Worm (Caenorhabditis elegans) whole organism, late embryonic: Measurements from ENCODE around the gene scrm-7.
"Not testable (repeated sequence)": the region's sequence is repeated elsewhere in the genome, so short reads cannot be mapped to it uniquely, and the experiment has no call there.

Experiments used
- C08G9.2 ChIP-seq: sonication (generic microtip); optimal IDR thresholded peaks from 2 replicates; lab custom pipeline; 2016; ENCODE audit warnings: mild to moderate bottlenecking, missing genetic modification characterization, moderate library complexity, missing compliant biosample characterization
- C38D4.7 ChIP-seq: fragments of 200-800 bp; sonication (Bioruptor generic); optimal IDR thresholded peaks from 2 replicates; lab custom pipeline; 2018; ENCODE audit warnings: mild to moderate bottlenecking, missing genetic modification characterization, moderate library complexity, missing compliant biosample characterization
- F13H6.1 ChIP-seq: sonication (generic microtip); optimal IDR thresholded peaks from 2 replicates; lab custom pipeline; 2016; ENCODE audit warnings: missing genetic modification characterization, missing compliant biosample characterization
- K02D7.2 ChIP-seq: sonication (generic microtip); optimal IDR thresholded peaks from 2 replicates; lab custom pipeline; 2017; ENCODE audit warnings: mild to moderate bottlenecking, missing genetic modification characterization, missing compliant biosample characterization
- K09A11.1 ChIP-seq: sonication (generic microtip); optimal IDR thresholded peaks from 2 replicates; lab custom pipeline; 2017; ENCODE audit warnings: antibody characterized with exemption, mild to moderate bottlenecking, missing genetic modification characterization, missing compliant biosample characterization; ENCODE audit not compliant: insufficient read depth
- Y22D7AL.16 ChIP-seq: sonication (generic microtip); optimal IDR thresholded peaks from 2 replicates; lab custom pipeline; 2016; ENCODE audit warnings: missing genetic modification characterization, missing compliant biosample characterization
- ahr-1 ChIP-seq: sonication (generic microtip); optimal IDR thresholded peaks from 2 replicates; lab custom pipeline; 2016; ENCODE audit warnings: missing genetic modification characterization, missing compliant biosample characterization
- ceh-14 ChIP-seq: sonication (generic microtip); optimal IDR thresholded peaks from 2 replicates; lab custom pipeline; 2016; ENCODE audit warnings: missing genotype, missing genetic modification characterization, missing compliant biosample characterization
- ceh-18 ChIP-seq: sonication (generic microtip); optimal IDR thresholded peaks from 2 replicates; lab custom pipeline; 2016; ENCODE audit warnings: missing genetic modification characterization, missing compliant biosample characterization
- ceh-19 ChIP-seq: fragments of 200-800 bp; sonication (Bioruptor generic); optimal IDR thresholded peaks from 2 replicates; lab custom pipeline; 2018; ENCODE audit warnings: mild to moderate bottlenecking, missing genetic modification characterization, missing compliant biosample characterization
- ceh-2 ChIP-seq: sonication (generic microtip); optimal IDR thresholded peaks from 2 replicates; lab custom pipeline; 2016; ENCODE audit warnings: missing genotype, missing genetic modification characterization, missing compliant biosample characterization
- ceh-22 ChIP-seq: sonication (generic microtip); optimal IDR thresholded peaks from 2 replicates; lab custom pipeline; 2017; ENCODE audit warnings: missing biosample characterization, missing genetic modification characterization
- ceh-30 ChIP-seq: fragments of 150-350 bp; optimal IDR thresholded peaks from 2 replicates; lab custom pipeline; 2014; ENCODE audit warnings: missing biosample characterization, missing genetic modification characterization
- ceh-48 ChIP-seq: sonication (generic microtip); optimal IDR thresholded peaks from 2 replicates; lab custom pipeline; 2016; ENCODE audit warnings: missing genetic modification characterization, inconsistent platforms, missing compliant biosample characterization
- ceh-9 ChIP-seq: sonication (generic microtip); optimal IDR thresholded peaks from 2 replicates; lab custom pipeline; 2016; ENCODE audit warnings: mild to moderate bottlenecking, missing genetic modification characterization, inconsistent platforms, missing compliant biosample characterization
- dmd-4 ChIP-seq: sonication (generic microtip); optimal IDR thresholded peaks from 2 replicates; lab custom pipeline; 2016; ENCODE audit warnings: borderline replicate concordance, missing genetic modification characterization, missing compliant biosample characterization
- dve-1 ChIP-seq: sonication (generic microtip); optimal IDR thresholded peaks from 2 replicates; lab custom pipeline; 2017; ENCODE audit warnings: antibody characterized with exemption, mild to moderate bottlenecking, missing genetic modification characterization, missing compliant biosample characterization
- elt-2 ChIP-seq: sonication (generic microtip); optimal IDR thresholded peaks from 2 replicates; lab custom pipeline; 2016; ENCODE audit warnings: missing genetic modification reagents, missing genetic modification characterization, missing compliant biosample characterization
- ets-4 ChIP-seq: sonication (generic microtip); optimal IDR thresholded peaks from 2 replicates; lab custom pipeline; 2016; ENCODE audit warnings: missing genetic modification characterization, missing compliant biosample characterization
- fkh-10 ChIP-seq: fragments of 150-350 bp; optimal IDR thresholded peaks from 2 replicates; lab custom pipeline; 2014; ENCODE audit warnings: missing biosample characterization, missing genetic modification reagents, missing genetic modification characterization
- fkh-6 ChIP-seq: sonication (generic microtip); optimal IDR thresholded peaks from 2 replicates; lab custom pipeline; 2016; ENCODE audit warnings: missing genetic modification characterization, missing compliant biosample characterization
- hlh-13 ChIP-seq: fragments of 200-800 bp; sonication (Bioruptor generic); optimal IDR thresholded peaks from 2 replicates; lab custom pipeline; 2018; ENCODE audit warnings: mild to moderate bottlenecking, missing genetic modification characterization, missing compliant biosample characterization
- hlh-15 ChIP-seq: sonication (generic microtip); optimal IDR thresholded peaks from 2 replicates; lab custom pipeline; 2016; ENCODE audit warnings: missing genetic modification characterization, missing compliant biosample characterization
- hlh-30 ChIP-seq: sonication (generic microtip); optimal IDR thresholded peaks from 2 replicates; lab custom pipeline; 2017; ENCODE audit warnings: antibody characterized with exemption, missing genetic modification characterization, missing compliant biosample characterization; ENCODE audit not compliant: insufficient read depth
- hlh-6 ChIP-seq: sonication (generic microtip); optimal IDR thresholded peaks from 2 replicates; lab custom pipeline; 2016; ENCODE audit warnings: missing genotype, missing genetic modification characterization, missing compliant biosample characterization
- lin-11 ChIP-seq: fragments of 200-800 bp; sonication (Bioruptor generic); optimal IDR thresholded peaks from 2 replicates; lab custom pipeline; 2018; ENCODE audit warnings: mild to moderate bottlenecking, missing genetic modification characterization, missing compliant biosample characterization
- madf-2 ChIP-seq: sonication (generic microtip); optimal IDR thresholded peaks from 2 replicates; lab custom pipeline; 2017; ENCODE audit warnings: missing genetic modification characterization, missing compliant biosample characterization
- mec-3 ChIP-seq: sonication (generic microtip); optimal IDR thresholded peaks from 2 replicates; lab custom pipeline; 2016; ENCODE audit warnings: borderline replicate concordance, missing genetic modification characterization, missing compliant biosample characterization
- nhr-232 ChIP-seq: sonication (generic microtip); optimal IDR thresholded peaks from 2 replicates; lab custom pipeline; 2016; ENCODE audit warnings: missing genetic modification characterization, missing compliant biosample characterization
- pag-3 ChIP-seq: sonication (generic microtip); optimal IDR thresholded peaks from 2 replicates; lab custom pipeline; 2016; ENCODE audit warnings: missing compliant biosample characterization, missing genetic modification characterization, borderline replicate concordance
- pha-2 ChIP-seq: sonication (generic microtip); optimal IDR thresholded peaks from 2 replicates; lab custom pipeline; 2017; ENCODE audit warnings: mild to moderate bottlenecking, missing genetic modification characterization, missing compliant biosample characterization
- pha-4 ChIP-seq: fragments of 150-350 bp; optimal IDR thresholded peaks from 2 replicates; lab custom pipeline; 2018; ENCODE audit warnings: missing biosample characterization, missing genetic modification reagents, missing genetic modification characterization
- pqm-1 ChIP-seq: sonication (generic microtip); optimal IDR thresholded peaks from 2 replicates; lab custom pipeline; 2016; ENCODE audit warnings: missing genetic modification characterization, missing compliant biosample characterization
- pros-1 ChIP-seq: fragments of 150-350 bp; optimal IDR thresholded peaks from 2 replicates; lab custom pipeline; 2014; ENCODE audit warnings: missing biosample characterization, missing genetic modification reagents, missing genetic modification characterization
- sdc-2 ChIP-seq: sonication (generic microtip); optimal IDR thresholded peaks from 2 replicates; lab custom pipeline; 2016; ENCODE audit warnings: missing genotype, missing genetic modification characterization, missing compliant biosample characterization
- sox-2 ChIP-seq: fragments of 200-800 bp; sonication (Bioruptor generic); IDR thresholded peaks from 2 replicates; pipeline ENCODE4 v1.3.6; 2022; ENCODE audit warnings: missing genetic modification reagents, missing genetic modification characterization, missing compliant biosample characterization
- syd-9 ChIP-seq: sonication (generic microtip); optimal IDR thresholded peaks from 2 replicates; lab custom pipeline; 2016; ENCODE audit warnings: mild to moderate bottlenecking, missing genetic modification characterization, moderate library complexity, missing compliant biosample characterization
- unc-3 ChIP-seq, 2 experiments: fragments of 200-800 bp in 1 of 2; sonication (Bioruptor generic) in 1 of 2; sonication (generic microtip) in 1 of 2; conservative IDR thresholded peaks in 1 of 2; optimal IDR thresholded peaks in 1 of 2; 2 replicates each; pipeline versions ENCODE4 v1.3.6 to Lab custom; 2016 to 2022; ENCODE audit warnings: missing compliant biosample characterization in 2 of 2, missing genetic modification characterization in 2 of 2, missing genetic modification reagents in 1 of 2
- unc-42 ChIP-seq: sonication (generic microtip); optimal IDR thresholded peaks from 2 replicates; lab custom pipeline; 2016; ENCODE audit warnings: missing genotype, missing genetic modification characterization, missing compliant biosample characterization
- ztf-16 ChIP-seq: sonication (generic microtip); optimal IDR thresholded peaks from 2 replicates; lab custom pipeline; 2017; ENCODE audit warnings: missing genetic modification characterization, missing compliant biosample characterization

Gene scrm-7

DNA sequence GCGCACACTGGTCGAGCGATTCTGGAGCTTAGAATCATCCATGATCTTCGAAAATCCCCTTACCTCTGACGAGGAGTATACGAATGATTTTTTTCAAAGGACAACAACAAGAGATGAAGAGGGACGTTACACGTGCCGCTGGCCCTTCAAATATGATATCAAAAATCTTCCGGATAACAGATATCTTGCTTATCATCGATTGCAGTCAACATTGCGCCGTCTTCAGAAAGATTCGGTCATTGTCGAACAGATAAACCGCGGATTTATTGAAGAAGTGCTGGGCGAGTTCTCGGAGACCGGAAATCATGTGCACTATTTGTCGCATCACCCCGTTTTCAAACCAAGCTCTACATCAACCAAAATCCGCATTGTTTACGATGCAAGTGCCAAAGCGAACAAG is 17.0 kb downstream of the scrm-7 start:
- TF ChIP-seq mec-3 (tag; lab: Kevin White, UChicago) = no peak
- no peak for TF ChIP-seq fkh-10 (GFP tag; lab: Kevin White, UChicago)

DNA sequence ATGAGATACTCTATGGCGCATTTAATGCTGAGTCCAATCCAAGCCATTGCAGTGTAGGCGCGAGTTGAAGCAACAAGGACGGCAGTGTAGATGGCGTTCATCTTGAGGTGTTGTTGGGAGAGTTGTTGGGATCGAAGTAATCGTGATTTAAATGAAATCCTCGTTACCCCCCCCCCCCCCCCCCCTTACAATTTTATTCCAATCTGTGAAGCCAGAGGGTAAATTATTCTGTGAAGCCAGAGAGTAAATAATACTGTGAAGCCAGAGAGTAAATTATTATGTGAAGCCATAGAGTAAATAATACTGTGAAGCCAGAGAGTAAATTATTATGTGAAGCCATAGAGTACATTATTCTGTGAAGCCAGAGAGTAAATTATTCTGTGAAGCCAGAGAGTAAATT is 29.2 kb downstream of the scrm-7 start, which contains the start of gene nspa-10:
nspa-10 (minus strand) TSS at position 101 of the 400 bp plus-strand sequence.
- not testable (repeated sequence) for TF ChIP-seq lin-11, ceh-48, syd-9 (tag; lab: Kevin White, UChicago)

DNA sequence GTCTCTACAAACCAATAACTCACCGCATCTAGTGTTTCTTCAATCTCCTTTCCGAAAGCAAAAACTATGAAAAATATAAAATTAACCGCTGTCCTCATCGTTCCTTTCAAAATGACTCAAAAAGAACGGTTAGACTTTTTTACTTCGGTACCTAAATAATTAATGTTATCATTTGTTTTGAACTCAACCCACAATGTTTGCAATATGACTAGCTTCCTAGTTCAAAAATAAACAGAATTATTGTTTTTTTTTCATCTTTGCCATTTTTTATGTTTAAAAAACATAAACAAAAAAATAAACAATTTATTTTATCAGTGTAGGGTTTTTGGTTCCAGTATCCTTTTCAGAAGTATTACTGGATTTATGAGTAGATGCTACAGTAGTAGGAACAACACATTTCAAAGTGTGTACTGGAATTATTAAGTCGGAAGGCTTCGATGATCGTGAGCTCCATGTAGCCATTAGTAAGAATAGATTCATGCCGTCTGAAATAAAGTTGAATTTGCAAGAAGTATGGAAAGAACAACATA is 30.9 kb downstream of the scrm-7 start, which contains the start of the genes lipl-8 and Y50E8A.22:
lipl-8 (minus strand) TSS at position 101 of the 530 bp plus-strand sequence.
Y50E8A.22 (minus strand) TSS at position 480 of the 530 bp plus-strand sequence.
- TF ChIP-seq pqm-1 (tag; lab: Kevin White, UChicago) (no peak), ceh-2 (tag; lab: Kevin White, UChicago) (no peak), ceh-14 (tag; lab: Kevin White, UChicago) (no peak), ceh-9 (tag; lab: Kevin White, UChicago) (no peak), sox-2 (GFP tag; lab: Robert Waterston, UW) (no peak), hlh-13 (no peak), hlh-6 (tag; lab: Kevin White, UChicago) (no peak), syd-9 (tag; lab: Kevin White, UChicago) (no peak), C38D4.7 (GFP tag; lab: Kevin White, UChicago) (no peak), ceh-19 (GFP tag; lab: Kevin White, UChicago) (no peak), K09A11.1 (no peak), hlh-30 (tag; lab: Kevin White, UChicago) (no peak), nhr-232 (tag; lab: Kevin White, UChicago) (no peak)

DNA sequence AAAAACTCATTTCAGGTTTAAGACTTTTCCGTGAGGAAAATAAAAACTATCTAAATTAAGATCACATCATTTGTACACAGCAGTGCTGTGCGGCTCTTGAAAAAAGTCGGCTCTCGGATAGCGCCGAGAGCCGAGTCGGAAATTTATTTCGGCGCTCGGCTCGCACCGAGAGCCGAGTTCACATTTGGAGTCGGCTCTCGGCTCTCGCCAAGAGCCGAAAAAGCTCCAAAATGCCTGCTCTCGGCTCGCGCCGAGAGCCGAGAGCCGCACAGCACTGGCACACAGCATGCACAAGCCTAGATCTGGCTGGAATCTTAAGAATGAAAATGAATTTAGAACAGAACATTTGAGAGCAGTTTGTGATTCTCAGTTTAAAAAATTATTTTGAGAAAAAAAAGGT is 32.6 kb downstream of the scrm-7 start:
- TF ChIP-seq dve-1 (tag; lab: Kevin White, UChicago) = no peak
- TF ChIP-seq sdc-2 = no peak
- no peak for TF ChIP-seq pros-1
- no peak for TF ChIP-seq C08G9.2 (tag; lab: Kevin White, UChicago)
- no peak for TF ChIP-seq hlh-13
- no peak for TF ChIP-seq ceh-14 (tag; lab: Kevin White, UChicago)
- no peak for TF ChIP-seq pag-3 (tag; lab: Kevin White, UChicago)
- no peak for TF ChIP-seq ahr-1 (tag; lab: Kevin White, UChicago)
- TF ChIP-seq ceh-18 (tag; lab: Kevin White, UChicago) = no peak
- no peak for TF ChIP-seq fkh-6 (tag; lab: Kevin White, UChicago)

DNA sequence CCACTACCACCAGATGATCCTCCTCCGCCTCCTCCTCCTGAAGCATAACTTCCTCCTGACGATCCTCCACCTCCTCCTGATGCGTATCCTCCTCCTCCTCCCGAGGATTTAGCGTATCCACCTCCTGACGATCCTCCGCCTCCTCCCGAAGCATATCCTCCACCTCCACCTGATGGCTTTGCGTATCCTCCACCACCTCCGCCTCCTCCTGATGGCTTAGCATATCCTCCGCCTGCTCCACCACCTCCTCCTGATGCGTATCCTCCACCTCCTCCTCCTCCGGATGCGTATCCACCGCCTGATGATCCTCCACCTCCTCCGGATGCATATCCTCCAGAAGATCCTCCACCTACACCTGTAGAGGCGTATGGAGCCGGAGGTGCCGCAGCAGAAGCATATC is 34.7 kb downstream of the scrm-7 start:
- TF ChIP-seq dve-1 (tag; lab: Kevin White, UChicago) = peak; percentile 2
- no peak for TF ChIP-seq madf-2

DNA sequence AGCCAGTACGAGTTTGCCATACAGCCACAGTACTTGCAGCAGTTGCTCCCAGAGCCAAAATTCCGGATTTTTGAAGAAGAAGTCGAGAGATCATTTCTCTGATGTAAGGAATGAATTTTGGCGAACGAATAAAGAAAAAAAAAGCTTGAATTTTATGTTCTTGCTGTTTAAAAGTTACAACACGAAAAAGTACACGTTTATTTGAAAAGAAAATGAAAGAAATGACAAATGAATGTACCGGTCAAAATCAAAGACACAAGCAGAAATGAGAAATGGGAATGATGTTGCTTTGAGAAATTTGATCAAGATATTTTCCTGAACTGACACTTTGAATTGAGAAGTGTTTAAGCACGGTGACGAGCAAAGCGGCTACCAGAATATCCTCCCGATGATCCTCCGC is 38.3 kb downstream of the scrm-7 start, which contains the start of gene Y50E8A.6:
Y50E8A.6 (minus strand) TSS at position 101 of the 400 bp plus-strand sequence.
- TF ChIP-seq hlh-15 (tag; lab: Kevin White, UChicago) = no peak
- no peak for TF ChIP-seq F13H6.1 (tag; lab: Kevin White, UChicago)
- TF ChIP-seq ets-4 = no peak
- TF ChIP-seq unc-3 (GFP tag; conservative IDR thresholded peaks at IDR 0.05; lab: Robert Waterston, UW) = no peak
- TF ChIP-seq unc-3 (tag; optimal IDR thresholded peaks at IDR 0.05; lab: Kevin White, UChicago) = no peak
- TF ChIP-seq ahr-1 (tag; lab: Kevin White, UChicago) = no peak
- TF ChIP-seq ceh-30 = no peak
- no peak for TF ChIP-seq pros-1
- no peak for TF ChIP-seq unc-42
- no peak for TF ChIP-seq ceh-22 (tag; lab: Kevin White, UChicago)
- no peak for TF ChIP-seq Y22D7AL.16 (tag; lab: Kevin White, UChicago)
- TF ChIP-seq K02D7.2 (tag; lab: Kevin White, UChicago) = no peak
- no peak for TF ChIP-seq dmd-4 (tag; lab: Kevin White, UChicago)
- TF ChIP-seq ztf-16 = no peak
- TF ChIP-seq pha-4 (tag; lab: Kevin White, UChicago) = no peak
- no peak for TF ChIP-seq elt-2
- TF ChIP-seq pha-2 (tag; lab: Kevin White, UChicago) = no peak
